Worm (Caenorhabditis elegans) whole organism, midembryonic: ENCODE measurements around the gene R12C12.5.

ENCODE experiments used
- T22C8.4 ChIP-seq: fragments of 200-800 bp; sonication (Bioruptor generic); IDR thresholded peaks from 2 replicates; pipeline ENCODE4 v1.3.6; 2022; ENCODE audit warnings: missing genetic modification characterization, missing compliant biosample characterization
- cog-1 ChIP-seq: sonication (generic microtip); optimal IDR thresholded peaks from 2 replicates; lab custom pipeline; 2016; ENCODE audit warnings: missing genetic modification characterization, missing compliant biosample characterization
- flt-1 ChIP-seq: fragments of 200-800 bp; sonication (Bioruptor generic); IDR thresholded peaks from 2 replicates; pipeline ENCODE4 v1.3.6; 2022; ENCODE audit warnings: missing genetic modification characterization, missing compliant biosample characterization
- klf-2 ChIP-seq: fragments of 200-800 bp; sonication (Bioruptor generic); conservative IDR thresholded peaks from 2 replicates; pipeline ENCODE4 v1.3.6; 2022; ENCODE audit warnings: missing genetic modification reagents, missing genetic modification characterization, missing compliant biosample characterization
- med-1 ChIP-seq: sonication (generic microtip); optimal IDR thresholded peaks from 2 replicates; lab custom pipeline; 2017; ENCODE audit warnings: missing genetic modification characterization, mild to moderate bottlenecking, missing compliant biosample characterization, antibody characterized with exemption, missing genetic modification reagents; ENCODE audit not compliant: insufficient read depth
- ref-1 ChIP-seq: fragments of 200-800 bp; sonication (Bioruptor generic); conservative IDR thresholded peaks from 2 replicates; pipeline ENCODE4 v1.3.6; 2022; ENCODE audit warnings: missing genetic modification reagents, missing genetic modification characterization, missing compliant biosample characterization
- tab-1 ChIP-seq: fragments of 200-800 bp; sonication (Bioruptor generic); IDR thresholded peaks from 2 replicates; pipeline ENCODE4 v1.3.6; 2022; ENCODE audit warnings: missing genetic modification characterization, missing compliant biosample characterization
- ztf-23 ChIP-seq: fragments of 200-800 bp; sonication (Bioruptor generic); IDR thresholded peaks from 2 replicates; pipeline ENCODE4 v1.3.6; 2022; ENCODE audit warnings: missing genetic modification reagents, missing genetic modification characterization, missing compliant biosample characterization
- ztf-29 ChIP-seq: fragments of 200-800 bp; sonication (Bioruptor generic); IDR thresholded peaks from 2 replicates; pipeline ENCODE4 v1.3.6; 2022; ENCODE audit warnings: missing genetic modification reagents, missing genetic modification characterization, missing compliant biosample characterization

Gene R12C12.5

DNA sequence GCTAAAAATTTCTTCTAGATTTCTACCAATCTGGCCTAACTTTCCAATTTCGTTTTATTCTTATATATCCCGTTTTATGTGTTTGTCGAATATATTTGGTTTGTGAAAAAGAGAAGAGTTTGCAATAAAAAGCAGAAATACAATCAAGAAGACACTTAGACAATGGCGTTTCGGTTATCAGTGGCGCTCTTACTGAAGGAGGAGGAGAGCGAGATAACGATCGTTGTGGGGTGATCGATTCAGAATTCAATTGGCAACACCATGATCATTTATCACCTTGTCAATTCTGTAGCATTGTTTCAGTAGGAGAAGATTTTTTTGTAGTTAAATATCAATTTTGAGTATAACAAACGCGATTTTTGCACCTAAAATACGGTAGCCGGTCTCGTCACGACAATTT lies 4.6 kb upstream of the R12C12.5 start:
- TF ChIP-seq ref-1 (GFP tag; lab: Robert Waterston, UW) (no peak), klf-2 (GFP tag; lab: Robert Waterston, UW) (no peak), T22C8.4 (GFP tag; lab: Robert Waterston, UW) (no peak), flt-1 (GFP tag; lab: Robert Waterston, UW) (no peak), tab-1 (GFP tag; lab: Robert Waterston, UW) (no peak), ztf-23 (GFP tag; lab: Robert Waterston, UW) (no peak), med-1 (GFP tag; lab: Kevin White, UChicago) (no peak), ztf-29 (GFP tag; lab: Robert Waterston, UW) (no peak), cog-1 (tag; lab: Kevin White, UChicago) (no peak)

DNA sequence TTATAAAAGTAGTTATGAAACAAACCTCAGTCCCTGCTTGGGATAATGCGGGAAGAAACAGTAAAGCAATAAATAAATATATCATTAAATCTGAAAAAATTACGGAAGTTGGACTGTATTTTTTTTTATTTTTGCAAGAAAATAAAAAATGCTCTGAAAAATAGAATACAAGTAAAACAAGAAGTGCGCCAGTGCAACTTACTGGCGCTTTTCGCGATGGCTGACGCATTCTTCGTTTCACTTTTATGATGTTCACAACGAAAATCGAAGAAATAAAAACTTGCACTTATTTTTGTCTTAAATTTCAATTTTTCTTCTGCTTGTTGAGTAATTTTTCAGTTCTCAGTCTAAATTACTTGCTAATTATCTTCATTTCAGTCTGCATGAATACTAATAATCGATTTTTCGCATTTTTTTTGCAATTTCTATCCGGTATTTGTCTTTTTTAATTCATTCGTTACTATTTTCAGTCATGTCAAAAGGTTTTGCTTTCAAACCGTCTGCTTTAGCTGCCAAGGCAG lies 2.8 kb upstream of the R12C12.5 start, which contains the start of the genes R12C12.6 and ran-5:
TSS of gene R12C12.6 (minus strand) at position 229 of the 521 bp plus-strand sequence.
TSS of gene ran-5 (plus strand) at position 471 of the 521 bp plus-strand sequence.
- TF ChIP-seq cog-1 (tag; lab: Kevin White, UChicago): peak; percentile 71
- no peak for TF ChIP-seq T22C8.4 (GFP tag; lab: Robert Waterston, UW)
- no peak for TF ChIP-seq ztf-29 (GFP tag; lab: Robert Waterston, UW)
- 0 out of 2 replicates have a peak, but pooled peaks have one; percentile 33 for TF ChIP-seq flt-1 (GFP tag; lab: Robert Waterston, UW)
- TF ChIP-seq ztf-23 (GFP tag; lab: Robert Waterston, UW): peak; percentile 64; the same call in 1 of the 2 replicates

DNA sequence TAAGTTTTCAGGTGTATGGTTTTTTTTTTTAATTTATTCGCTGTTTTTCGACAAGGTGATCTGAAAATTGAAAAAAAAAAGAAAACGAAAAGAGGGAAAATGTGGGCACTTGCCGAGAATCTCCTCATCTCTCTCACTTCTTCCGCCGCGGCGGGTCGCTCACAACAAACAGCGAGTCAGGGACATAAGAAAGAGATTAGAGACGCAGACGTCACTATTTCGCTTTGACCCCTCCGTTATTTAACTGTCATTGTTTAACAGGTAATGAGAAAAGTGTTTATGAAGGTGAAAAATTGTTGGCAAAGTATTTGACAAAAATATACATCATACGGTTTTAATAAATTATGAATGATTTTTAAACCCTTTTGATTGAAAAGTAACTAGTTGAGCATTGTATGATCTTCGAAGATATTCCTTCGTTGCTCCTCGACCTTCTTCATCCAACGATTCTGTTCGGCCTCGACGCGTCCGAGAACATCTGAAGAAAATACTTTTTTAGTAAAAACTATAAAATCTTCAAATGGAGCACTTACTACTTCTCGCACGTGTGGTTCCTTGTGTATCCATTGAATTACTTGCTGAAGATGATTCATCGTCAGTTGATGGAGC lies 1.2 kb upstream of the R12C12.5 start:
- 0 out of 2 replicates have a peak, but pooled peaks have one; percentile 25 for TF ChIP-seq ztf-23 (GFP tag; lab: Robert Waterston, UW)
- TF ChIP-seq med-1 (GFP tag; lab: Kevin White, UChicago): no peak

DNA sequence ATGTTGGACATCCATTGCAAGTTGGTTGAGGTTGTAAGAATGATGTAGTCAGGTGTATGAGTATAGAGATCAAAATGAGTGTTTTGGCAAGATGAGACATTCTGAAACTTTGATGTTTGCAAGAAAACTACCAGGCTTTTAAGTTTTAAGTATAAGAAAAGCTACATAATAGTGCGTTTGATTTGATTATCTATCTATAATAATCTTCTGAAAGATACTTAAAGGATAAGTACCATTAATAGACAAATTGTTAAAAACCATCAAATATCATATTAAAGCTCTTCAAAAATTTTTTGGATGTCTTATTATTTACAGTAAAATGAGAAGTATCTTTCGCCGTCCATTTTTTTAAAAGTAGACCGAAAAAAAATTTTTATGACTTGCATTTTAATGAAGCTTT lies 1.8 kb downstream of the R12C12.5 start, which contains the start of gene R12C12.10:
TSS of gene R12C12.10 (minus strand) at position 101 of the 400 bp plus-strand sequence.
- no peak for TF ChIP-seq ref-1 (GFP tag; lab: Robert Waterston, UW)
- no peak for TF ChIP-seq tab-1 (GFP tag; lab: Robert Waterston, UW)
- TF ChIP-seq med-1 (GFP tag; lab: Kevin White, UChicago): no peak
- TF ChIP-seq flt-1 (GFP tag; lab: Robert Waterston, UW): no peak
- TF ChIP-seq klf-2 (GFP tag; lab: Robert Waterston, UW): no peak
- TF ChIP-seq T22C8.4 (GFP tag; lab: Robert Waterston, UW): no peak
- TF ChIP-seq ztf-29 (GFP tag; lab: Robert Waterston, UW): no peak
- TF ChIP-seq ztf-23 (GFP tag; lab: Robert Waterston, UW): no peak
- TF ChIP-seq cog-1 (tag; lab: Kevin White, UChicago): no peak

DNA sequence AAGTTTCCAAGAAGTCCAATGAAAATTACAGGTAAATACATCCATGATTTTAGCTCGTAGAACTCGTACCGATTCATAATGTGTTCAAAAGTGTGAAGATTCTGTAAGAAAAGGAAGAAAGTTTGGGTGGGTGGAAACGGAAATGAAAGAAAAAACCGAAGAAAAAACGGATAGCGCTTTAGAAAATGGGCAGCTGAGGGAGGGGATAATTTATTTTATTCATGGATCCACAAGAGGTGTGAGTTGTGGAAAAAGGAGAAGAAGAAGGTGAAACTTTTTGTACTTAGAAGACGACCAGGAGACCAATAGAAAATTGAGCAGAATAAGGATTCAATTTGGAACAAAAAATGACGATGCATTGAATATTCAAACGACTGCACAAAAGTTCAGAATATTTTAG lies 13.8 kb downstream of the R12C12.5 start, which contains the start of gene frpr-16:
TSS of gene frpr-16 (minus strand) at position 101 of the 400 bp plus-strand sequence.
- TF ChIP-seq flt-1 (GFP tag; lab: Robert Waterston, UW) (no peak), med-1 (GFP tag; lab: Kevin White, UChicago) (no peak), tab-1 (GFP tag; lab: Robert Waterston, UW) (no peak), ztf-29 (GFP tag; lab: Robert Waterston, UW) (no peak), ztf-23 (GFP tag; lab: Robert Waterston, UW) (no peak), T22C8.4 (GFP tag; lab: Robert Waterston, UW) (no peak), klf-2 (GFP tag; lab: Robert Waterston, UW) (no peak), ref-1 (GFP tag; lab: Robert Waterston, UW) (no peak)

DNA sequence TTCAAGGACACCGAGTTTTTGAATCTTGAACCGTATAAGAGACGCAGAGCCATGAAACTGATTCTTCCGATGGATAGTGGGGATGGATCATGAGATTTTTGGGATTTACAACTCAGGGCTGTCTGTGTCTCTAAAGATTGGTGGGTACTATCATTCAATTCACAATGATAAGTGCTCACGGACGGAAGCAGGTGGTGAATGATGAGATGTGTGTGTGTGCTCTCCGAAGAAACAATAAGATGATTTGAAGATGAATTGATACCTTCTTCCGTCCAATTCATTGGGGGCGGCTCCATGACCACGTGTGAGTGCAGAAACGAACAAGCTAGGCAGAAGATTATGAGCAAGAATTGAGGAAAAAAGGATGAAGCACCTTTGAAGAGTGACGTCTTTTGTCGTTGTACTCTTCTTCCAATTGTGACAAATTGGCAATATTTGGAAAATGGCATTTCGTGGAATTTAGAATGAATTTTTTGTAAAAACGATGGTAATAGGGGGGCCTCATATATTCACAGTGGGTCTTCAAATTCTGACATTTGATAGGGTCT lies 16.3 kb downstream of the R12C12.5 start:
- no peak for TF ChIP-seq klf-2 (GFP tag; lab: Robert Waterston, UW)
- no peak for TF ChIP-seq ztf-23 (GFP tag; lab: Robert Waterston, UW)
- TF ChIP-seq cog-1 (tag; lab: Kevin White, UChicago): no peak
- no peak for TF ChIP-seq T22C8.4 (GFP tag; lab: Robert Waterston, UW)
- TF ChIP-seq ztf-29 (GFP tag; lab: Robert Waterston, UW): no peak
- no peak for TF ChIP-seq ref-1 (GFP tag; lab: Robert Waterston, UW)
- no peak for TF ChIP-seq flt-1 (GFP tag; lab: Robert Waterston, UW)
- no peak for TF ChIP-seq med-1 (GFP tag; lab: Kevin White, UChicago)
- TF ChIP-seq tab-1 (GFP tag; lab: Robert Waterston, UW): no peak

DNA sequence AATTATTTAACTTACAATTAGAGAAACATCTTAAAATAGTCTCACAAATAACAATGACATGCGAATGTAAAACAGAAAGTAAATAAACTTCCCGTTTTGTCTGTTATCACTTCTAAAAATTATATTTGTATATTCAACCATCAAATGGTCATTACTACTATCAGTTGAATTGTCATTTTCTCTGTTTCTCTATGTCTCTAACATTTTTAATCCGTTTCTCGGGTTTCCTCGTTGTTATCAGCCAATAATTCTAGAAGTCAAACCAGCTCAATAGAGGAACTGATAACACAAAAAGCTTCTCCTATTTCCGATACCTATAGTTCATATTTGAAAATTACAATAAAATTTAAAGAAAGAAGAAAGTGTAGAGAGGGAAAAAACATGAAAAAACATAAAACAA lies 18.3 kb downstream of the R12C12.5 start:
- TF ChIP-seq tab-1 (GFP tag; lab: Robert Waterston, UW) (no peak), T22C8.4 (GFP tag; lab: Robert Waterston, UW) (no peak), ref-1 (GFP tag; lab: Robert Waterston, UW) (no peak), cog-1 (tag; lab: Kevin White, UChicago) (no peak), flt-1 (GFP tag; lab: Robert Waterston, UW) (no peak), ztf-23 (GFP tag; lab: Robert Waterston, UW) (no peak)

DNA sequence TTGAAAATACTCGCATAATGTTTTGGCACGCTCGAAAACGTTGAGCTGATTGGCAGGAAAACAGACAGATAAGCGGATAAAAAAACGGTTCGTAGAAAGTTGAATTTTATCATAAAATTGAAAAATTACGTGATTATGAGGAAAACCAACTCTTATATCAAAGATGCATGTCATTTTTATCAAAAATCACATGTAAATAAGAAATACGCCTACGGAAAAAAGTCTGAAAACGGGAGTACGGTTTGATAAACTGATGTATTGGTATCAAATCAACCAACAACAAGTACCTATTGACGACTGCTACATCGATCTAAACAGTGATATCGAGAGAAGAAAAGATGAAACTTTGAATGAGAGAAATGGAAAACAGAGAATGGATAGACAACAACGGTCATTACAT lies 19.3 kb downstream of the R12C12.5 start:
- TF ChIP-seq ref-1 (GFP tag; lab: Robert Waterston, UW) (no peak), klf-2 (GFP tag; lab: Robert Waterston, UW) (no peak), cog-1 (tag; lab: Kevin White, UChicago) (no peak), tab-1 (GFP tag; lab: Robert Waterston, UW) (no peak), flt-1 (GFP tag; lab: Robert Waterston, UW) (no peak), T22C8.4 (GFP tag; lab: Robert Waterston, UW) (no peak), ztf-23 (GFP tag; lab: Robert Waterston, UW) (no peak), med-1 (GFP tag; lab: Kevin White, UChicago) (no peak), ztf-29 (GFP tag; lab: Robert Waterston, UW) (no peak)
